Fruit fly (Drosophila melanogaster): Measurements from ENCODE around the gene CG11498.
A peak's percentile ranks its signal among the peaks of the same experiment; 100 is the strongest.

The CG11498 gene

DNA sequence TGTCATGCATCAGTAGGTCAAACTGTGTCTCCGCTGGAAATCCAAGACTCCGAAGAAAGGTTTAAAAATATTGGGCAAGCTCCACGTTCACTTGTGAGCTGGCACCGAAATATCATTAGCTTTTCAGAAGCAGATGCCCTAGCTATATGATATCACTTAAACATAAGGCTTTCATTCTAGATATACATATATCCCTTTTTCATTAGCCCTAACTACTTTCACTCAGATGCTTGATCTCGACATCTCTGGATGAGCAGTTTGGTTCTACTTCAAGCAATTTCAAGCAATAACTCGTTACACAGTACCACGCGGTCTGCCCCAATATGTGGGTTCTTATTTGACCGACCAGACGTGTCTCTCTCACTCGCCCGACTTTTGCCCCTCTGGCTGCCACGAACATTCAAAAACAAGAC, 31.2 kb upstream of the CG11498 start (continued):
- peak; percentile 43; the same call in 1 of the 2 replicates for TF ChIP-seq Ptx1 (GFP tag; IDR thresholded peaks at IDR 0.05)
- TF ChIP-seq CG7271 (tag; optimal IDR thresholded peaks at IDR 0.05), result no peak
- TF ChIP-seq dm (GFP tag; optimal IDR thresholded peaks at IDR 0.05), result peak; percentile 19
- no peak for TF ChIP-seq Lpt (GFP tag; optimal IDR thresholded peaks at IDR 0.05)
- no peak for TF ChIP-seq hkb (optimal IDR thresholded peaks at IDR 0.05)
- no peak for TF ChIP-seq hkb (GFP tag; IDR thresholded peaks at IDR 0.05)
- TF ChIP-seq CG10267 (tag; optimal IDR thresholded peaks at IDR 0.05), result peak; percentile 5
- TF ChIP-seq CG3281 (GFP tag; optimal IDR thresholded peaks at IDR 0.05), result no peak
- no peak for TF ChIP-seq CG18599 (GFP tag; optimal IDR thresholded peaks at IDR 0.05)
- no peak for TF ChIP-seq HLH4C (GFP tag; IDR thresholded peaks at IDR 0.05; ENCODE audit: partially characterized antibody)
- peak; percentile 32 for TF ChIP-seq CG17829 (tag; optimal IDR thresholded peaks at IDR 0.05)
- no peak for TF ChIP-seq z (GFP tag; IDR thresholded peaks at IDR 0.05)
- no peak for TF ChIP-seq emc (GFP tag; optimal IDR thresholded peaks at IDR 0.05)
- TF ChIP-seq CG6765 (GFP tag; optimal IDR thresholded peaks at IDR 0.05), result no peak
- TF ChIP-seq CG8765 (GFP tag; IDR thresholded peaks at IDR 0.05), result no peak
- TF ChIP-seq Dref (GFP tag; IDR thresholded peaks at IDR 0.05), result no peak
- TF ChIP-seq Sry-β (GFP tag; optimal IDR thresholded peaks at IDR 0.05), result no peak
- TF ChIP-seq CoRest (tag; optimal IDR thresholded peaks at IDR 0.05), result peak; percentile 63
- peak; percentile 68 for TF ChIP-seq lmd (GFP tag; IDR thresholded peaks at IDR 0.05)
- no peak for TF ChIP-seq sc (optimal IDR thresholded peaks at IDR 0.05)
- TF ChIP-seq sc (GFP tag; optimal IDR thresholded peaks at IDR 0.05), result peak; percentile 30
- no peak for TF ChIP-seq Fer2 (tag; optimal IDR thresholded peaks at IDR 0.05)
- TF ChIP-seq pzg (GFP tag; optimal IDR thresholded peaks at IDR 0.05), result no peak
- TF ChIP-seq kni (GFP tag; optimal IDR thresholded peaks at IDR 0.05), result no peak
- TF ChIP-seq CG3838 (GFP tag; optimal IDR thresholded peaks at IDR 0.05), result no peak
- TF ChIP-seq chinmo (GFP tag; IDR thresholded peaks at IDR 0.05; ENCODE audit: partially characterized antibody), result no peak
- peak; percentile 92 for TF ChIP-seq Med (GFP tag)
- TF ChIP-seq CG4617 (GFP tag; optimal IDR thresholded peaks at IDR 0.05; ENCODE audit: borderline replicate concordance), result no peak
- no peak for TF ChIP-seq crc (GFP tag; optimal IDR thresholded peaks at IDR 0.05)
- no peak for TF ChIP-seq CG5953 (GFP tag; IDR thresholded peaks at IDR 0.05)
- TF ChIP-seq eve (GFP tag; optimal IDR thresholded peaks at IDR 0.05), result no peak
- no peak for TF ChIP-seq luna (GFP tag; optimal IDR thresholded peaks at IDR 0.05)
- no peak for TF ChIP-seq Tbp (GFP tag; optimal IDR thresholded peaks at IDR 0.05)
- peak; percentile 37 for TF ChIP-seq Atf-2 (GFP tag; optimal IDR thresholded peaks at IDR 0.05)
- TF ChIP-seq CG12219 (GFP tag; optimal IDR thresholded peaks at IDR 0.05), result peak; percentile 37
- TF ChIP-seq CG6175 (GFP tag; IDR thresholded peaks at IDR 0.05), result no peak
- no peak for TF ChIP-seq nom (GFP tag; optimal IDR thresholded peaks at IDR 0.05)
- peak; percentile 45 to 65 for TF ChIP-seq Pdp1 (GFP tag; optimal IDR thresholded peaks at IDR 0.05)
- TF ChIP-seq Sox102F (GFP tag; optimal IDR thresholded peaks at IDR 0.05), result peak; percentile 45
- peak; percentile 83 for TF ChIP-seq nmo (GFP tag; optimal IDR thresholded peaks at IDR 0.05)
- peak in 1 of 2 experiments; percentile 27 for TF ChIP-seq bsh (GFP tag; optimal IDR thresholded peaks at IDR 0.05)
- TF ChIP-seq bab2 (GFP tag; optimal IDR thresholded peaks at IDR 0.05), result peak; percentile 24
- no peak for TF ChIP-seq stwl (tag; optimal IDR thresholded peaks at IDR 0.05)
- no peak for TF ChIP-seq Doc2 (GFP tag; IDR thresholded peaks at IDR 0.05)
- peak; percentile 55 for TF ChIP-seq org-1 (GFP tag; optimal IDR thresholded peaks at IDR 0.05)
- no peak for TF ChIP-seq Elba2 (GFP tag; optimal IDR thresholded peaks at IDR 0.05)
- no peak for TF ChIP-seq CG16813 (GFP tag; IDR thresholded peaks at IDR 0.05; ENCODE audit: partially characterized antibody)
- TF ChIP-seq CG8359 (GFP tag; optimal IDR thresholded peaks at IDR 0.05; ENCODE audit: borderline replicate concordance), result no peak
- TF ChIP-seq Dip3 (GFP tag; optimal IDR thresholded peaks at IDR 0.05), result peak; percentile 20
- no peak for TF ChIP-seq CG8290 (GFP tag; optimal IDR thresholded peaks at IDR 0.05)
- TF ChIP-seq CG8290 (tag; optimal IDR thresholded peaks at IDR 0.05), result no peak
- TF ChIP-seq Rfx (GFP tag; IDR thresholded peaks at IDR 0.05), result 0 out of 2 replicates have a peak, but pooled peaks have one; percentile 30
